Fruit fly (Drosophila melanogaster) whole organism, pupa: ENCODE data around the gene CG10183.

Source experiments
- CG10348 ChIP-seq: fragments of 200-800 bp; sonication (Bioruptor generic); IDR thresholded peaks from 2 replicates; pipeline ENCODE4 v1.3.6; 2022; ENCODE audit warnings: missing biosample characterization, missing genetic modification characterization
- CG12605 ChIP-seq: fragments of 200-800 bp; sonication (Bioruptor generic); IDR thresholded peaks from 2 replicates; pipeline ENCODE4 v1.3.6; 2022; ENCODE audit warnings: missing biosample characterization, missing genetic modification characterization
- CG13204 ChIP-seq: fragments of 200-800 bp; sonication (Bioruptor generic); optimal IDR thresholded peaks from 2 replicates; lab custom pipeline; 2018; ENCODE audit warnings: missing biosample characterization, mild to moderate bottlenecking, missing genetic modification characterization, moderate library complexity
- CG14655 ChIP-seq: fragments of 200-800 bp; sonication (Bioruptor generic); optimal IDR thresholded peaks from 3 replicates; lab custom pipeline; 2017; ENCODE audit warnings: mild to moderate bottlenecking, missing biosample characterization, missing genetic modification reagents, missing genetic modification characterization
- CG15710 ChIP-seq: fragments of 200-800 bp; sonication (Bioruptor generic); optimal IDR thresholded peaks from 2 replicates; lab custom pipeline; 2018; ENCODE audit warnings: missing biosample characterization, mild to moderate bottlenecking, missing genetic modification characterization, moderate library complexity
- CG17806 ChIP-seq: fragments of 200-800 bp; sonication (Bioruptor generic); optimal IDR thresholded peaks from 2 replicates; lab custom pipeline; 2018; ENCODE audit warnings: missing biosample characterization, mild to moderate bottlenecking, missing genetic modification characterization, moderate library complexity
- CG32121 ChIP-seq: fragments of 200-800 bp; sonication (Bioruptor generic); IDR thresholded peaks from 2 replicates; pipeline ENCODE4 v1.3.6; 2022; ENCODE audit warnings: missing biosample characterization, missing genetic modification characterization
- CG34367 ChIP-seq: fragments of 200-800 bp; sonication (Bioruptor generic); optimal IDR thresholded peaks from 2 replicates; lab custom pipeline; 2018; ENCODE audit warnings: missing biosample characterization, mild to moderate bottlenecking, missing genetic modification characterization
- CG4496 ChIP-seq: fragments of 200-800 bp; sonication (Bioruptor generic); IDR thresholded peaks from 3 replicates; pipeline ENCODE4 v1.3.6; 2022; ENCODE audit warnings: missing biosample characterization, missing genetic modification characterization
- CG8159 ChIP-seq: fragments of 200-800 bp; sonication (Bioruptor generic); optimal IDR thresholded peaks from 3 replicates; lab custom pipeline; 2018; ENCODE audit warnings: missing biosample characterization, mild to moderate bottlenecking, missing genetic modification characterization, moderate library complexity
- CG8301 ChIP-seq: fragments of 200-800 bp; sonication (Bioruptor generic); optimal IDR thresholded peaks from 2 replicates; lab custom pipeline; 2018; ENCODE audit warnings: missing biosample characterization, mild to moderate bottlenecking, missing genetic modification characterization
- CG9948 ChIP-seq: fragments of 200-800 bp; sonication (Bioruptor generic); optimal IDR thresholded peaks from 2 replicates; lab custom pipeline; 2018; ENCODE audit warnings: missing biosample characterization, mild to moderate bottlenecking, missing genetic modification characterization, moderate library complexity
- D1 ChIP-seq: fragments of 200-800 bp; sonication (Bioruptor generic); optimal IDR thresholded peaks from 2 replicates; lab custom pipeline; 2018; ENCODE audit warnings: missing biosample characterization, mild to moderate bottlenecking, missing genetic modification characterization, moderate library complexity
- EcR ChIP-seq: fragments of 200-800 bp; sonication (Bioruptor generic); optimal IDR thresholded peaks from 3 replicates; lab custom pipeline; 2019; ENCODE audit warnings: missing biosample characterization, missing genetic modification characterization, mild to moderate bottlenecking, moderate library complexity, missing genetic modification reagents
- Ets98B ChIP-seq: fragments of 200-800 bp; sonication (Bioruptor generic); IDR thresholded peaks from 2 replicates; pipeline ENCODE4 v1.3.6; 2022; ENCODE audit warnings: missing biosample characterization, missing genetic modification characterization
- Pif1A ChIP-seq: fragments of 200-800 bp; sonication (Bioruptor generic); optimal IDR thresholded peaks from 3 replicates; lab custom pipeline; 2016; ENCODE audit warnings: missing biosample characterization, missing genetic modification characterization
- Snoo ChIP-seq: fragments of 200-800 bp; sonication (Bioruptor generic); optimal IDR thresholded peaks from 3 replicates; lab custom pipeline; 2017; ENCODE audit warnings: missing biosample characterization, mild to moderate bottlenecking, missing genetic modification characterization, inconsistent platforms
- fd96Ca ChIP-seq: fragments of 200-800 bp; sonication (Bioruptor generic); IDR thresholded peaks from 3 replicates; pipeline ENCODE4 v1.3.6; 2022; ENCODE audit warnings: missing biosample characterization, missing genetic modification characterization
- gl ChIP-seq: fragments of 200-800 bp; sonication (Bioruptor generic); optimal IDR thresholded peaks from 2 replicates; lab custom pipeline; 2018; ENCODE audit warnings: missing biosample characterization, mild to moderate bottlenecking, missing genetic modification characterization

The CG10183 gene

DNA sequence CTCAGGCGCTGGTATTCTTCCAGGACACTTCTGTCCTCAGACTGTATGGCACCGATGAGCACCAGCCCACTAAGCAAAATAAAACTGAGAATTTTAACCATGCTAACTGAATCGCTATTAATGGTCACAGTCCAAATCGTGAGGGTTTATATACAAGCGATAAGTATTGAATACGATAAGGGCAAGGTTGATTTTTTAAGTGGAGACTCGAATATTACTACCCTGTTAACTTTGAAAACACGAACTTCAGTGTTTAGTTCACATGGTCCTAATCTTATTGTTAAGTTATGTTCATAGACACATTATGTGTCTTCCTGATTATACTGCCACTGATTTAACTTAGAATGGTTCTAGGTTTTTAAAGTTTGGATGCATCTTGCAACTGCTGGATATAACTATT lies 6.2 kb downstream of the CG10183 start, which contains the start of gene CG33337:
CG33337 (minus strand) TSS at position 101 of the 400 bp plus-strand sequence.
- TF ChIP-seq CG32121 (GFP tag; lab: Robert Waterston, UW), result no peak
- no peak for TF ChIP-seq Pif1A (GFP tag; lab: Kevin White, UChicago)

DNA sequence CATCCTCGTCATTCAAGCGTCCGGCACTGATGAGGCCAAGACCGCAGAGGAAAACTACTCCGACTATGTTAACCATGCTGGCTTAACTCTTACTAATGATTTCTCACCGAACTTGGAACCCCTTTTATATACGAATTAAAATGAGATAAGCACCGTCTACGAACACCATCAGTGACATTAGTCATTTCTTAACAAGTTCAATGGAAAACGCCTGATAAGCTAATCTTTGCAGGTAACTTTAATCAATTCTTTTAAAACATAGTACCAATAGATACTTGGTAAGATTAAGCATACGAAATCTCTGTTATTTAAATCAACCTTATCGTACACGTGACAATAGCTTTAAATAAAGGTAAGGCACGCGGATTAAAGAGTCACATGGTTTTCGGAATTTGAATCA lies 9.1 kb downstream of the CG10183 start, which contains the start of gene CG10182:
CG10182 (minus strand) TSS at position 101 of the 400 bp plus-strand sequence.
- no peak for TF ChIP-seq Snoo
- TF ChIP-seq Ets98B (GFP tag; lab: Robert Waterston, UW), result no peak
- TF ChIP-seq CG15710 (tag; lab: Kevin White, UChicago), result no peak
- TF ChIP-seq CG4496 (GFP tag; lab: Robert Waterston, UW), result no peak
- TF ChIP-seq CG8159 (tag; lab: Kevin White, UChicago), result no peak
- TF ChIP-seq fd96Ca, result no peak

DNA sequence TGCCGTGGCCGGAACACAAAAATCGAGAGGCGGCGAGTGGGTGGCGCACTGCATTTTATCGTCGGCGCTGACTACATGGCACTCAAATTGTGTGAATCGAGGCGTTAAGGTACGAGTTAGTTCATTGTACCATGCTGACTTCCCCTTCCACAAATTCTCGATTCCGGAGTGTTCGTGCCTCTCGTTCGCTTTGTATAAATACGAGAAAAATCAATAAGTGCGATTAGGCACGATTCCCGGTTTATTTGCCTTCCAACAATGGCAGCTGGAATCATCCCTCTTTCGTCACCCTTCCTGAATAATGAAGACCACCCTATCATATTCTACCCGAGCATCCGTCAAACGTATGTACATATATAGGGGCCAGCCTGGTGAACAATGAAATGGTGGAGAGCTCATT lies 22.2 kb downstream of the CG10183 start:
- TF ChIP-seq EcR (GFP tag; lab: Kevin White, UChicago), result no peak
- TF ChIP-seq CG8301 (tag; lab: Kevin White, UChicago), result no peak
- TF ChIP-seq CG4496 (GFP tag; lab: Robert Waterston, UW), result no peak
- TF ChIP-seq CG8159 (tag; lab: Kevin White, UChicago), result no peak
- TF ChIP-seq CG10348 (GFP tag; lab: Robert Waterston, UW), result no peak

DNA sequence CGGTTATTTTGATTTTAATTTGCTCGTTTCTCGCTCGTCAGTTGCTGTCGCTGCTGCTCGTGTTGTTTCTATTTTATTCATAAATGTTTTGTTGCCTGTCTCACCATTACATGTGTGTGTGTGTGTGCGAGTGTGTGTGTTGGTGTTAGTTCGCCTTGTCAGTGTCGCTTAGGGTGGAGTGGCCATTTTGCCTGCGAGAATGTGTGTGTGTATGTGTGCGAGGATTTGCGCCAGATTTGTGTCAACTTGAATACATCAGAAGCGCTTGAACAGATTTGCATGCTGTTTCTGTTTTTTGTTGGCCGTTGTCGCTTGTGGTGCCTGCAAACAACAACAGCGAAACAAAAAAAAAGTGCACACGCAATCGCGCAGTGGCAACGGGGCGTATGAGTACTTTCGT lies 29.6 kb downstream of the CG10183 start:
- TF ChIP-seq CG8159 (tag; lab: Kevin White, UChicago) (no peak), CG15710 (tag; lab: Kevin White, UChicago) (no peak), EcR (GFP tag; lab: Kevin White, UChicago) (no peak), CG12605 (GFP tag; lab: Robert Waterston, UW) (no peak), Snoo (no peak), gl (tag; lab: Kevin White, UChicago) (no peak), CG14655 (GFP tag; lab: Kevin White, UChicago) (no peak), Pif1A (GFP tag; lab: Kevin White, UChicago) (no peak)

DNA sequence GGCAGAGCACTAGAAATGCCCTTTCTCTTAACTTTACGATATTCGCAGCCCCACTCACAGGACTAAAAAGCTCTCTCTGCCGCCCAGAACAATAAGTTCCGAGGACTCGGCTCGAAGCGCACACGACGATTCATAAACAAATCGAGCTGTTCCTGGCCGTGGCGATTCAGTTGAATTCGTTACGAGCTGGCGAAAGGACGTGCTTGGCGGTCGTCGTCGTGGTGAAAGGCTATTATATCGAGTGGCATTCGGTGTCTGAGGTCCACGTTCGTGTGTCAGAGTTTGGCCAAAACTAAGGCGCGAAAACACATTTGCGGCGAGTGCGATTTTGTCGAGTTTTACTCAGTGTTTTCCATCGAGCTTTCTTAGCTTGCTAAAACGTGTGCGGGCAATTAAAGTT lies 41.6 kb downstream of the CG10183 start, which contains the start of gene beat-IV:
beat-IV (plus strand) TSS at position 169 of the 400 bp plus-strand sequence.
- TF ChIP-seq CG8159 (tag; lab: Kevin White, UChicago) (no peak), D1 (tag; lab: Kevin White, UChicago) (no peak), CG15710 (tag; lab: Kevin White, UChicago) (no peak), Pif1A (GFP tag; lab: Kevin White, UChicago) (no peak), CG13204 (GFP tag; lab: Kevin White, UChicago) (no peak), EcR (GFP tag; lab: Kevin White, UChicago) (no peak)
- TF ChIP-seq, all 21 proteins: peak for 0

DNA sequence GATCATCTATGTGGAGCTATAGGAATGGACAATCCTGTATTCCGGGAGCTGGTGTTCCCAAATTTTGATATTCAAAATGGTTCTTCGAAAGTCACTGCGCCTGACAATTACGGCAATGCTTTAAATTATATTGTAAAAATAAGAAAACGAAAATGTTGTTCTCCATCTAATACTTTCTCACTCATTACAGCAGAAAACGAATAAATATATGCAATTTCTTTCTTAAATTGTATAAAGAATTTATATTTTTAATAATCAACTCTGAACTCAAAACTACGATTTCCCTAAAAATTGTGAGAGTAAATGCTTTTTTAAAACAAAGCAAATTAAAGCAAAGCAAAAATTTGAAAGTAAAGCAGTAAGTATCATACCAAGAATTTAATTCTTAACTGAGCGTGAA lies 42.0 kb downstream of the CG10183 start, which contains the start of gene CG10164:
CG10164 (minus strand) TSS at position 101 of the 400 bp plus-strand sequence.
- no peak for TF ChIP-seq CG10348 (GFP tag; lab: Robert Waterston, UW)
- TF ChIP-seq CG12605 (GFP tag; lab: Robert Waterston, UW), result no peak
- no peak for TF ChIP-seq gl (tag; lab: Kevin White, UChicago)
- no peak for TF ChIP-seq CG15710 (tag; lab: Kevin White, UChicago)
- no peak for TF ChIP-seq CG8159 (tag; lab: Kevin White, UChicago)
- no peak for TF ChIP-seq CG9948
- TF ChIP-seq EcR (GFP tag; lab: Kevin White, UChicago), result no peak
- TF ChIP-seq CG34367 (tag; lab: Kevin White, UChicago), result no peak
- TF ChIP-seq CG17806 (tag; lab: Kevin White, UChicago), result no peak
- TF ChIP-seq CG32121 (GFP tag; lab: Robert Waterston, UW), result no peak
- TF ChIP-seq fd96Ca, result no peak
- no peak for TF ChIP-seq CG13204 (GFP tag; lab: Kevin White, UChicago)
- no peak for TF ChIP-seq CG8301 (tag; lab: Kevin White, UChicago)
